Worm (Caenorhabditis elegans) whole organism, young adult: Measurements from ENCODE around the gene nas-29.

Experiments used
- F23B12.7 ChIP-seq: sonication (generic microtip); optimal IDR thresholded peaks from 2 replicates; lab custom pipeline; 2017; ENCODE audit warnings: missing genetic modification characterization, mild to moderate bottlenecking, missing compliant biosample characterization, antibody characterized with exemption, moderate library complexity; ENCODE audit not compliant: insufficient read depth
- F57A8.1 ChIP-seq: fragments of 200-800 bp; sonication (Bioruptor generic); optimal IDR thresholded peaks from 2 replicates; lab custom pipeline; 2018; ENCODE audit warnings: mild to moderate bottlenecking, missing genetic modification characterization, moderate library complexity, missing compliant biosample characterization
- K11D2.4 ChIP-seq: fragments of 200-800 bp; sonication (Bioruptor generic); IDR thresholded peaks from 2 replicates; pipeline ENCODE4 v1.3.6; 2022; ENCODE audit warnings: missing genetic modification reagents, missing genetic modification characterization, missing compliant biosample characterization
- T26A5.8 ChIP-seq: sonication (generic microtip); optimal IDR thresholded peaks from 2 replicates; lab custom pipeline; 2016; ENCODE audit warnings: missing genetic modification characterization, missing compliant biosample characterization
- akir-1 ChIP-seq: fragments of 200-800 bp; sonication (Bioruptor generic); optimal IDR thresholded peaks from 2 replicates; lab custom pipeline; 2018; ENCODE audit warnings: mild to moderate bottlenecking, missing genetic modification characterization, moderate library complexity, missing compliant biosample characterization
- aptf-3 ChIP-seq: fragments of 200-800 bp; sonication (Bioruptor generic); IDR thresholded peaks from 2 replicates; pipeline ENCODE4 v1.3.6; 2022; ENCODE audit warnings: missing genetic modification characterization, missing compliant biosample characterization
- madf-3 ChIP-seq: fragments of 200-800 bp; sonication (Bioruptor generic); IDR thresholded peaks from 2 replicates; pipeline ENCODE4 v1.3.6; 2022; ENCODE audit warnings: missing genetic modification reagents, missing genetic modification characterization, missing compliant biosample characterization
- nfyb-1 ChIP-seq: fragments of 200-800 bp; sonication (Bioruptor generic); IDR thresholded peaks from 2 replicates; pipeline ENCODE4 v1.3.6; 2022; ENCODE audit warnings: missing genetic modification reagents, missing genetic modification characterization, missing compliant biosample characterization
- pha-4 ChIP-seq: fragments of 150-350 bp; sonication (generic microtip); optimal IDR thresholded peaks from 2 replicates; lab custom pipeline; 2014; ENCODE audit warnings: missing biosample characterization, missing genetic modification reagents, missing genetic modification characterization
- repo-1 ChIP-seq: sonication (generic microtip); optimal IDR thresholded peaks from 2 replicates; lab custom pipeline; 2017; ENCODE audit warnings: mild to moderate bottlenecking, missing genetic modification characterization, missing compliant biosample characterization
- snpc-3.4 ChIP-seq: sonication (generic microtip); optimal IDR thresholded peaks from 2 replicates; lab custom pipeline; 2017; ENCODE audit warnings: missing genetic modification characterization, mild to moderate bottlenecking, missing compliant biosample characterization, antibody characterized with exemption, moderate library complexity, missing genotype, missing genetic modification reagents
- snpc-4 ChIP-seq, 5 experiments: fragments of 150-350 bp in 1 of 5; sonication (generic microtip) in 4 of 5; optimal IDR thresholded peaks; 2 replicates each; lab custom pipeline; 2014 to 2018; ENCODE audit warnings: missing genetic modification characterization in 5 of 5, missing biosample characterization in 3 of 5, antibody characterized with exemption in 2 of 5, mild to moderate bottlenecking in 2 of 5, missing compliant biosample characterization in 2 of 5, missing genotype in 2 of 5, moderate library complexity in 2 of 5, missing genetic modification reagents in 1 of 5
- xnd-1 ChIP-seq: sonication (generic microtip); optimal IDR thresholded peaks from 2 replicates; lab custom pipeline; 2016; ENCODE audit warnings: missing genotype, missing genetic modification reagents, missing genetic modification characterization, missing compliant biosample characterization

- no peak for TF ChIP-seq pha-4
- no peak for TF ChIP-seq snpc-4 (GFP tag; optimal IDR thresholded peaks at IDR 0.05; lab: Kevin White, UChicago)
- TF ChIP-seq snpc-4 (tag; optimal IDR thresholded peaks at IDR 0.05; lab: Kevin White, UChicago) = no peak
- TF ChIP-seq madf-3 = no peak
- no peak for TF ChIP-seq K11D2.4 (GFP tag; lab: Robert Waterston, UW)
- TF ChIP-seq F57A8.1 (GFP tag; lab: Kevin White, UChicago) = no peak
- no peak for TF ChIP-seq xnd-1 (tag; lab: Kevin White, UChicago)
- no peak for TF ChIP-seq nfyb-1 (GFP tag; lab: Robert Waterston, UW)
- TF ChIP-seq F23B12.7 (tag; lab: Kevin White, UChicago) = no peak
- TF ChIP-seq snpc-3.4 (tag; lab: Kevin White, UChicago) = no peak
- no peak for TF ChIP-seq repo-1 (tag; lab: Kevin White, UChicago)
- no peak for TF ChIP-seq aptf-3
- TF ChIP-seq T26A5.8 (tag; lab: Kevin White, UChicago) = no peak
- no peak for TF ChIP-seq akir-1 (GFP tag; lab: Kevin White, UChicago)
Observed at ce11 chrII:5156983-5157382, 15.1 kb upstream of the nas-29 start, which contains the start of gene msp-45.
